Worm (Caenorhabditis elegans): Measurements from ENCODE around the gene R09H10.3.

ce11 chrIV:10617099-10617498, 10.3 kb downstream of the R09H10.3 start:
- no peak for TF ChIP-seq ama-1 (optimal IDR thresholded peaks at IDR 0.05)
- TF ChIP-seq unc-30 (tag; optimal IDR thresholded peaks at IDR 0.05) = no peak
- TF ChIP-seq nhr-76 (tag; optimal IDR thresholded peaks at IDR 0.05) = no peak
- TF ChIP-seq dsc-1 (tag; optimal IDR thresholded peaks at IDR 0.05) = no peak
- no peak for TF ChIP-seq irx-1 (tag; optimal IDR thresholded peaks at IDR 0.05)

Data from whole organism, L1 larva.